Fruit fly (Drosophila melanogaster) whole organism, embryonic: Measurements from ENCODE around the gene CG34303.

ENCODE experiments used
- B-H1 ChIP-seq: fragments of 200-800 bp; sonication (Bioruptor generic); IDR thresholded peaks from 3 replicates; pipeline ENCODE4 v1.3.6; 2022; ENCODE audit warnings: missing biosample characterization, missing genetic modification characterization
- BEAF-32 ChIP-seq: fragments of 200-800 bp; sonication (Bioruptor generic); optimal IDR thresholded peaks from 3 replicates; lab custom pipeline; 2017; ENCODE audit warnings: missing biosample characterization, missing genetic modification characterization, mild to moderate bottlenecking, moderate library complexity, missing genetic modification reagents
- BtbVII ChIP-seq: fragments of 200-800 bp; sonication (Bioruptor generic); optimal IDR thresholded peaks from 3 replicates; lab custom pipeline; 2017; ENCODE audit warnings: missing biosample characterization, mild to moderate bottlenecking, missing genetic modification characterization
- CG10431 ChIP-seq: fragments of 200-800 bp; sonication (Bioruptor generic); optimal IDR thresholded peaks from 3 replicates; lab custom pipeline; 2018; ENCODE audit warnings: missing biosample characterization, mild to moderate bottlenecking, missing genetic modification characterization
- CG11456 ChIP-seq: fragments of 200-800 bp; sonication (Bioruptor generic); IDR thresholded peaks from 3 replicates; pipeline ENCODE4 v1.3.6; 2022; ENCODE audit warnings: missing biosample characterization, missing genetic modification characterization
- CG12071 ChIP-seq: fragments of 200-800 bp; sonication (Bioruptor generic); optimal IDR thresholded peaks from 3 replicates; lab custom pipeline; 2018; ENCODE audit warnings: missing biosample characterization, mild to moderate bottlenecking, missing genetic modification characterization
- CG13296 ChIP-seq: fragments of 200-800 bp; sonication (Bioruptor generic); optimal IDR thresholded peaks from 3 replicates; lab custom pipeline; 2018; ENCODE audit warnings: missing biosample characterization, mild to moderate bottlenecking, missing genetic modification characterization
- CG14667 ChIP-seq: fragments of 200-800 bp; sonication (Bioruptor generic); IDR thresholded peaks from 2 replicates; pipeline ENCODE4 v1.3.6; 2022; ENCODE audit warnings: missing biosample characterization, missing genetic modification characterization
- CG14860 ChIP-seq: fragments of 200-800 bp; sonication (Bioruptor generic); IDR thresholded peaks from 3 replicates; pipeline ENCODE4 v1.3.6; 2022; ENCODE audit warnings: missing biosample characterization, missing genetic modification characterization; ENCODE audit not compliant: partially characterized antibody
- CG15514 ChIP-seq: fragments of 200-800 bp; sonication (Bioruptor generic); optimal IDR thresholded peaks from 3 replicates; lab custom pipeline; 2017; ENCODE audit warnings: missing biosample characterization, missing genetic modification characterization, mild to moderate bottlenecking, moderate library complexity, missing genetic modification reagents
- CG17568 ChIP-seq: fragments of 200-800 bp; sonication (Bioruptor generic); optimal IDR thresholded peaks from 2 replicates; lab custom pipeline; 2018; ENCODE audit warnings: missing biosample characterization, mild to moderate bottlenecking, missing genetic modification characterization, moderate library complexity
- CG17912 ChIP-seq: fragments of 200-800 bp; sonication (Bioruptor generic); optimal IDR thresholded peaks from 2 replicates; lab custom pipeline; 2018; ENCODE audit warnings: missing biosample characterization, mild to moderate bottlenecking, missing genetic modification characterization
- CG32767 ChIP-seq: fragments of 200-800 bp; sonication (Bioruptor generic); IDR thresholded peaks from 2 replicates; pipeline ENCODE4 v1.3.6; 2022; ENCODE audit warnings: missing biosample characterization, missing genetic modification characterization
- CG33213 ChIP-seq: fragments of 200-800 bp; sonication (Bioruptor generic); optimal IDR thresholded peaks from 3 replicates; lab custom pipeline; 2016; ENCODE audit warnings: missing biosample characterization, missing genetic modification characterization
- CG4854 ChIP-seq: fragments of 200-800 bp; sonication (Bioruptor generic); optimal IDR thresholded peaks from 2 replicates; lab custom pipeline; 2016; ENCODE audit warnings: missing biosample characterization, missing genetic modification characterization, inconsistent platforms
- CG7745 ChIP-seq: fragments of 200-800 bp; sonication (Bioruptor generic); optimal IDR thresholded peaks from 2 replicates; lab custom pipeline; 2018; ENCODE audit warnings: missing biosample characterization, mild to moderate bottlenecking, missing genetic modification characterization, moderate library complexity
- CG8359 ChIP-seq: fragments of 200-800 bp; sonication (Bioruptor generic); optimal IDR thresholded peaks from 2 replicates; lab custom pipeline; 2017; ENCODE audit warnings: missing biosample characterization, mild to moderate bottlenecking, missing genetic modification characterization, borderline replicate concordance
- CG9437 ChIP-seq: fragments of 200-800 bp; sonication (Bioruptor generic); optimal IDR thresholded peaks from 2 replicates; lab custom pipeline; 2018; ENCODE audit warnings: missing biosample characterization, mild to moderate bottlenecking, missing genetic modification characterization
- CG9797 ChIP-seq: fragments of 200-800 bp; sonication (Bioruptor generic); optimal IDR thresholded peaks from 3 replicates; lab custom pipeline; 2018; ENCODE audit warnings: missing biosample characterization, mild to moderate bottlenecking, missing genetic modification characterization
- CG9817 ChIP-seq: fragments of 200-800 bp; sonication (Bioruptor generic); optimal IDR thresholded peaks from 2 replicates; lab custom pipeline; 2018; ENCODE audit warnings: missing biosample characterization, mild to moderate bottlenecking, missing genetic modification characterization, moderate library complexity
- CHES-1-like ChIP-seq: fragments of 200-800 bp; sonication (Bioruptor generic); optimal IDR thresholded peaks from 2 replicates; lab custom pipeline; 2016; ENCODE audit warnings: missing biosample characterization, missing genetic modification characterization
- E2f2 ChIP-seq: fragments of 200-800 bp; sonication (Bioruptor generic); IDR thresholded peaks from 2 replicates; pipeline ENCODE4 v1.3.6; 2022; ENCODE audit warnings: missing biosample characterization, missing genetic modification characterization
- Eip74EF ChIP-seq, 2 experiments: fragments of 200-800 bp in 1 of 2; fragments of >200 bp in 1 of 2; sonication (Bioruptor generic) in 1 of 2; optimal IDR thresholded peaks; 2 replicates each; lab custom pipeline; 2017 to 2019; ENCODE audit warnings: missing biosample characterization in 2 of 2, missing genetic modification characterization in 2 of 2, mild to moderate bottlenecking in 1 of 2, moderate library complexity in 1 of 2
- H15 ChIP-seq: fragments of 200-800 bp; sonication (Bioruptor generic); IDR thresholded peaks from 3 replicates; pipeline ENCODE4 v1.3.6; 2022; ENCODE audit warnings: missing biosample characterization, missing genetic modification characterization
- H2.0 ChIP-seq: fragments of 200-800 bp; sonication (Bioruptor generic); IDR thresholded peaks from 2 replicates; pipeline ENCODE4 v1.3.6; 2022; ENCODE audit warnings: missing biosample characterization, missing genetic modification characterization
- HHEX ChIP-seq: fragments of 200-800 bp; sonication (Bioruptor generic); optimal IDR thresholded peaks from 3 replicates; lab custom pipeline; 2017; ENCODE audit warnings: missing biosample characterization, mild to moderate bottlenecking, missing genetic modification characterization, missing genetic modification reagents
- HLHmδ ChIP-seq: fragments of 200-800 bp; sonication (Bioruptor generic); optimal IDR thresholded peaks from 2 replicates; lab custom pipeline; 2018; ENCODE audit warnings: missing biosample characterization, mild to moderate bottlenecking, missing genetic modification characterization, moderate library complexity
- Hey ChIP-seq: fragments of 200-800 bp; sonication (Bioruptor generic); optimal IDR thresholded peaks from 3 replicates; lab custom pipeline; 2018; ENCODE audit warnings: missing biosample characterization, mild to moderate bottlenecking, missing genetic modification characterization
- Hsf ChIP-seq: fragments of 200-800 bp; sonication (Bioruptor generic); optimal IDR thresholded peaks from 3 replicates; lab custom pipeline; 2016; ENCODE audit warnings: missing biosample characterization, missing genetic modification characterization
- NK7.1 ChIP-seq: fragments of 200-800 bp; sonication (Bioruptor generic); optimal IDR thresholded peaks from 3 replicates; lab custom pipeline; 2016; ENCODE audit warnings: missing biosample characterization, missing genetic modification characterization
- Oli ChIP-seq: fragments of 200-800 bp; sonication (Bioruptor generic); optimal IDR thresholded peaks from 2 replicates; lab custom pipeline; 2018; ENCODE audit warnings: missing biosample characterization, mild to moderate bottlenecking, missing genetic modification characterization, moderate library complexity
- PHDP ChIP-seq: fragments of 200-800 bp; sonication (Bioruptor generic); optimal IDR thresholded peaks from 3 replicates; lab custom pipeline; 2018; ENCODE audit warnings: missing biosample characterization, mild to moderate bottlenecking, missing genetic modification characterization, moderate library complexity
- Side ChIP-seq: fragments of 200-800 bp; sonication (Bioruptor generic); optimal IDR thresholded peaks from 2 replicates; lab custom pipeline; 2016; ENCODE audit warnings: missing biosample characterization, missing genetic modification characterization
- ab ChIP-seq: fragments of 200-800 bp; sonication (Bioruptor generic); optimal IDR thresholded peaks from 2 replicates; lab custom pipeline; 2016; ENCODE audit warnings: missing biosample characterization, missing genetic modification characterization
- abd-A ChIP-seq: fragments of 200-800 bp; sonication (Bioruptor generic); optimal IDR thresholded peaks from 3 replicates; lab custom pipeline; 2019; ENCODE audit warnings: missing biosample characterization, mild to moderate bottlenecking, missing genetic modification characterization, moderate library complexity
- ac ChIP-seq: fragments of 200-800 bp; sonication (Bioruptor generic); optimal IDR thresholded peaks from 3 replicates; lab custom pipeline; 2017; ENCODE audit warnings: missing biosample characterization, mild to moderate bottlenecking, missing genetic modification characterization
- dan ChIP-seq: fragments of 200-800 bp; sonication (Bioruptor generic); IDR thresholded peaks from 2 replicates; pipeline ENCODE4 v1.3.6; 2022; ENCODE audit warnings: missing biosample characterization, missing genetic modification characterization
- dmrt99B ChIP-seq: fragments of 200-800 bp; sonication (Bioruptor generic); optimal IDR thresholded peaks from 2 replicates; lab custom pipeline; 2018; ENCODE audit warnings: missing biosample characterization, mild to moderate bottlenecking, missing genetic modification characterization, moderate library complexity
- fd102C ChIP-seq: fragments of 200-800 bp; sonication (Bioruptor generic); optimal IDR thresholded peaks from 2 replicates; lab custom pipeline; 2018; ENCODE audit warnings: missing biosample characterization, mild to moderate bottlenecking, missing genetic modification characterization, moderate library complexity
- inv ChIP-seq: fragments of 200-800 bp; sonication (Bioruptor generic); IDR thresholded peaks from 2 replicates; pipeline ENCODE4 v1.3.6; 2022; ENCODE audit warnings: missing biosample characterization, missing genetic modification characterization; ENCODE audit not compliant: partially characterized antibody
- mam ChIP-seq: fragments of 200-800 bp; sonication (Bioruptor generic); optimal IDR thresholded peaks from 3 replicates; lab custom pipeline; 2016; ENCODE audit warnings: missing biosample characterization, missing genetic modification characterization
- nau ChIP-seq: fragments of 200-800 bp; sonication (Bioruptor generic); optimal IDR thresholded peaks from 3 replicates; lab custom pipeline; 2017; ENCODE audit warnings: missing biosample characterization, mild to moderate bottlenecking, missing genetic modification characterization, missing genetic modification reagents
- otp ChIP-seq: fragments of 200-800 bp; sonication (Bioruptor generic); IDR thresholded peaks from 3 replicates; pipeline ENCODE4, ENCODE4 v1.3.6; 2022; ENCODE audit warnings: missing biosample characterization, missing genetic modification characterization
- pan ChIP-seq, 4 experiments: fragments of >200 bp in 3 of 4; fragments of 200-800 bp in 1 of 4; sonication (Bioruptor generic) in 1 of 4; optimal IDR thresholded peaks in 3 of 4; IDR thresholded peaks in 1 of 4; 2 replicates each; pipeline versions ENCODE4 v1.3.6 to Lab custom; 2017 to 2022; ENCODE audit warnings: missing biosample characterization in 2 of 4, missing genetic modification characterization in 2 of 4, mixed read lengths in 1 of 4
- phol ChIP-seq: fragments of 200-800 bp; sonication (Bioruptor generic); optimal IDR thresholded peaks from 3 replicates; lab custom pipeline; 2018; ENCODE audit warnings: missing biosample characterization, mild to moderate bottlenecking, missing genetic modification characterization, moderate library complexity
- pzg ChIP-seq: fragments of 200-800 bp; sonication (Bioruptor generic); optimal IDR thresholded peaks from 3 replicates; lab custom pipeline; 2018; ENCODE audit warnings: missing biosample characterization, mild to moderate bottlenecking, missing genetic modification characterization, moderate library complexity
- sna ChIP-seq: fragments of 200-800 bp; sonication (Bioruptor generic); IDR thresholded peaks from 2 replicates; pipeline ENCODE4 v1.3.6; 2022; ENCODE audit warnings: missing biosample characterization, missing genetic modification characterization; ENCODE audit not compliant: partially characterized antibody
- sqz ChIP-seq: fragments of 200-800 bp; sonication (Bioruptor generic); optimal IDR thresholded peaks from 3 replicates; lab custom pipeline; 2018; ENCODE audit warnings: missing biosample characterization, mild to moderate bottlenecking, missing genetic modification characterization
- tx ChIP-seq: fragments of 200-800 bp; sonication (Bioruptor generic); optimal IDR thresholded peaks from 2 replicates; lab custom pipeline; 2016; ENCODE audit warnings: missing biosample characterization, missing genetic modification characterization
- vvl ChIP-seq: fragments of 200-800 bp; sonication (Bioruptor generic); IDR thresholded peaks from 2 replicates; pipeline ENCODE4 v1.3.6; 2022; ENCODE audit warnings: missing biosample characterization, missing genetic modification characterization

Gene CG34303

DNA sequence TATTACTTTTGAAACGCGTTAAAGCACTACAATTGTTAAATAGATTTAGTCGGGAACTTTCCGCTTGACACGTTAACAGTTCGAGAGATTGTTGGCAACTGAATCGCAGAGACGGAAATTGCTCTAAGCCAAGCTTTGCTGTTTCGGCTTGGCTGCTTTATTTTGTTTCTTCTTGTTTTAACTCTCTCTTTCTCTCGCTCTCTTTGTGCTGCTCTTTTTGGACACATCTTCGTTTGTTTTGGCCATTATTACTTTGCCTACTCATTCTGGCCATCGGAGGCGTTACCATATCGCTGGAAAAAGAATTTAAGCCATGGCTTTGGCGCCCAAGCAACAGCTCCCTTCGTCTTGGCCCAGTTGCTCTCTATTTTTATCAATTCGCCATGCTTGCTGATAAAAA lies 37.8 kb upstream of the CG34303 start, which contains the start of gene CG12814 (continued):
- peak in 1 of 2 experiments; percentile 7 for TF ChIP-seq Eip74EF (GFP tag; optimal IDR thresholded peaks at IDR 0.05; lab: Kevin White, UChicago)
- TF ChIP-seq CG9437 (GFP tag; lab: Kevin White, UChicago): no peak
- no peak for TF ChIP-seq CG9817 (tag; lab: Kevin White, UChicago)
- peak; percentile 61 for TF ChIP-seq abd-A (tag; lab: Kevin White, UChicago)
- no peak for TF ChIP-seq CG11456 (GFP tag; lab: Robert Waterston, UW)
- TF ChIP-seq CHES-1-like: no peak
- no peak for TF ChIP-seq CG17912 (GFP tag; lab: Kevin White, UChicago)
- TF ChIP-seq Oli (tag; lab: Kevin White, UChicago): no peak
- TF ChIP-seq CG7745 (tag; lab: Kevin White, UChicago): no peak
- TF ChIP-seq sna (GFP tag; lab: Robert Waterston, UW): no peak
- no peak for TF ChIP-seq otp (GFP tag; lab: Robert Waterston, UW)
- no peak for TF ChIP-seq Hey (tag; lab: Kevin White, UChicago)
- no peak for TF ChIP-seq CG8359 (GFP tag; lab: Kevin White, UChicago)
- no peak for TF ChIP-seq CG13296 (GFP tag; lab: Kevin White, UChicago)
- TF ChIP-seq CG33213 (GFP tag; lab: Kevin White, UChicago): no peak
- no peak for TF ChIP-seq inv (GFP tag; lab: Robert Waterston, UW)
- no peak for TF ChIP-seq NK7.1 (GFP tag; lab: Kevin White, UChicago)
- no peak for TF ChIP-seq CG4854 (GFP tag; lab: Kevin White, UChicago)
- TF ChIP-seq pan (optimal IDR thresholded peaks at IDR 0.05; lab: Kevin White, UChicago): no peak
- no peak for TF ChIP-seq pan (GFP tag; optimal IDR thresholded peaks at IDR 0.05 in 1 of 2, IDR thresholded peaks at IDR 0.05 in 1 of 2)
- TF ChIP-seq HHEX (GFP tag; lab: Kevin White, UChicago): no peak
- no peak for TF ChIP-seq BEAF-32
- TF ChIP-seq ac (GFP tag; lab: Kevin White, UChicago): no peak
- TF ChIP-seq CG32767 (GFP tag; lab: Robert Waterston, UW): no peak
- peak; percentile 21 for TF ChIP-seq pzg (GFP tag; lab: Kevin White, UChicago)
- TF ChIP-seq H2.0 (GFP tag; lab: Robert Waterston, UW): no peak
- no peak for TF ChIP-seq Side
- TF ChIP-seq sqz: peak; percentile 20
- TF ChIP-seq nau (GFP tag; lab: Kevin White, UChicago): no peak
- TF ChIP-seq tx (GFP tag; lab: Kevin White, UChicago): no peak
- TF ChIP-seq CG10431: no peak
- no peak for TF ChIP-seq Hsf (GFP tag; lab: Kevin White, UChicago)
- peak; percentile 11; the same call in 1 of the 2 replicates for TF ChIP-seq vvl
- TF ChIP-seq mam: no peak
- no peak for TF ChIP-seq dan (GFP tag; lab: Robert Waterston, UW)
- peak; percentile 7 for TF ChIP-seq dmrt99B (tag; lab: Kevin White, UChicago)
- TF ChIP-seq fd102C (GFP tag; lab: Kevin White, UChicago): no peak
- TF ChIP-seq BtbVII (GFP tag; lab: Kevin White, UChicago): no peak
- no peak for TF ChIP-seq CG12071 (GFP tag; lab: Kevin White, UChicago)
- TF ChIP-seq H15 (GFP tag; lab: Robert Waterston, UW): no peak
- no peak for TF ChIP-seq CG14860 (GFP tag; lab: Robert Waterston, UW)
- no peak for TF ChIP-seq phol (tag; lab: Kevin White, UChicago)
- no peak for TF ChIP-seq CG17568 (GFP tag; lab: Kevin White, UChicago)
- TF ChIP-seq B-H1 (GFP tag; lab: Robert Waterston, UW): no peak
- no peak for TF ChIP-seq ab (GFP tag; lab: Kevin White, UChicago)
- TF ChIP-seq CG14667 (GFP tag; lab: Robert Waterston, UW): no peak
- no peak for TF ChIP-seq CG9797 (GFP tag; lab: Kevin White, UChicago)
- TF ChIP-seq CG15514 (GFP tag; lab: Kevin White, UChicago): no peak
- no peak for TF ChIP-seq PHDP (tag; lab: Kevin White, UChicago)
- peak; percentile 87 for TF ChIP-seq E2f2
- TF ChIP-seq HLHmδ: no peak
